Worm (Caenorhabditis elegans): Measurements from ENCODE around the gene tag-65.

ce11 chrV:13634149-13634548 lies 44.2 kb downstream of the tag-65 start, which contains the start of gene H37A05.2:
- TF ChIP-seq klf-2 (GFP tag; conservative IDR thresholded peaks at IDR 0.05): no peak
- TF ChIP-seq cog-1 (tag; optimal IDR thresholded peaks at IDR 0.05): no peak
- TF ChIP-seq ztf-29 (GFP tag; IDR thresholded peaks at IDR 0.05): no peak
- TF ChIP-seq med-1 (GFP tag; optimal IDR thresholded peaks at IDR 0.05; ENCODE audit: insufficient read depth): no peak
- TF ChIP-seq flt-1 (GFP tag; IDR thresholded peaks at IDR 0.05): no peak
